Worm (Caenorhabditis elegans) whole organism, L3 larva: Measurements from ENCODE around the gene C25A8.5.
A peak's percentile ranks its signal among the peaks of the same experiment; 100 is the strongest.

Experiments used
- ama-1 ChIP-seq: fragments of 150-350 bp; optimal IDR thresholded peaks from 2 replicates; lab custom pipeline; 2018
- ceh-82 ChIP-seq: fragments of 150-350 bp; optimal IDR thresholded peaks from 2 replicates; lab custom pipeline; 2014; ENCODE audit warnings: missing biosample characterization, missing genetic modification characterization
- egl-5 ChIP-seq: fragments of 150-350 bp; optimal IDR thresholded peaks from 2 replicates; lab custom pipeline; 2017; ENCODE audit warnings: missing biosample characterization, missing genetic modification reagents, missing genetic modification characterization, inconsistent platforms
- elt-2 ChIP-seq: sonication (generic microtip); optimal IDR thresholded peaks from 2 replicates; lab custom pipeline; 2016; ENCODE audit warnings: missing genetic modification reagents, mild to moderate bottlenecking, missing genetic modification characterization, missing compliant biosample characterization
- fkh-10 ChIP-seq: sonication (generic microtip); optimal IDR thresholded peaks from 2 replicates; lab custom pipeline; 2017; ENCODE audit warnings: missing biosample characterization, missing genetic modification reagents, missing genetic modification characterization
- hmg-11 ChIP-seq: sonication (generic microtip); optimal IDR thresholded peaks from 2 replicates; lab custom pipeline; 2016; ENCODE audit warnings: missing genetic modification characterization, missing compliant biosample characterization
- jun-1 ChIP-seq: fragments of 150-350 bp; optimal IDR thresholded peaks from 2 replicates; lab custom pipeline; 2014; ENCODE audit warnings: missing biosample characterization, missing genetic modification reagents, missing genetic modification characterization
- lin-15B ChIP-seq: fragments of 150-350 bp; optimal IDR thresholded peaks from 2 replicates; lab custom pipeline; 2014; ENCODE audit warnings: missing biosample characterization, missing genetic modification characterization
- nfya-1 ChIP-seq: sonication (generic microtip); optimal IDR thresholded peaks from 2 replicates; lab custom pipeline; 2017; ENCODE audit warnings: missing genetic modification characterization, mild to moderate bottlenecking, missing compliant biosample characterization, antibody characterized with exemption, moderate library complexity; ENCODE audit not compliant: insufficient read depth
- nhr-23 ChIP-seq: fragments of 150-350 bp; optimal IDR thresholded peaks from 2 replicates; lab custom pipeline; 2014; ENCODE audit warnings: missing biosample characterization, missing genetic modification reagents, missing genetic modification characterization
- nhr-237 ChIP-seq: fragments of 150-350 bp; optimal IDR thresholded peaks from 2 replicates; lab custom pipeline; 2014; ENCODE audit warnings: missing biosample characterization, missing genetic modification characterization
- nhr-25 ChIP-seq: sonication (generic microtip); optimal IDR thresholded peaks from 2 replicates; lab custom pipeline; 2017; ENCODE audit warnings: missing biosample characterization, missing genetic modification characterization
- nhr-28 ChIP-seq: fragments of 150-350 bp; optimal IDR thresholded peaks from 2 replicates; lab custom pipeline; 2014; ENCODE audit warnings: missing biosample characterization, missing genetic modification characterization
- nhr-43 ChIP-seq: sonication (generic microtip); optimal IDR thresholded peaks from 2 replicates; lab custom pipeline; 2016; ENCODE audit warnings: mild to moderate bottlenecking, missing genetic modification characterization, missing compliant biosample characterization; ENCODE audit not compliant: poor library complexity, severe bottlenecking
- nhr-67 ChIP-seq: fragments of 150-350 bp; optimal IDR thresholded peaks from 2 replicates; lab custom pipeline; 2014; ENCODE audit warnings: missing biosample characterization, missing genetic modification characterization
- nhr-76 ChIP-seq: fragments of 150-350 bp; sonication (generic microtip); optimal IDR thresholded peaks from 5 replicates; lab custom pipeline; 2014; ENCODE audit warnings: missing biosample characterization, missing genetic modification characterization
- nhr-77 ChIP-seq: fragments of 150-350 bp; optimal IDR thresholded peaks from 2 replicates; lab custom pipeline; 2014; ENCODE audit warnings: missing biosample characterization, missing genetic modification characterization
- pha-4 ChIP-seq: fragments of 150-350 bp; optimal IDR thresholded peaks from 2 replicates; lab custom pipeline; 2014; ENCODE audit warnings: missing biosample characterization, missing genetic modification reagents, missing genetic modification characterization
- pqm-1 ChIP-seq: fragments of 150-350 bp; optimal IDR thresholded peaks from 2 replicates; lab custom pipeline; 2017; ENCODE audit warnings: missing biosample characterization, missing genetic modification characterization, inconsistent platforms
- sea-2 ChIP-seq: fragments of 150-350 bp; sonication (generic microtip); optimal IDR thresholded peaks from 4 replicates; lab custom pipeline; 2014; ENCODE audit warnings: missing biosample characterization, missing genetic modification reagents, missing genetic modification characterization
- tbx-2 ChIP-seq: sonication (generic microtip); optimal IDR thresholded peaks from 2 replicates; lab custom pipeline; 2016; ENCODE audit warnings: mild to moderate bottlenecking, missing genetic modification characterization, missing compliant biosample characterization
- unc-39 ChIP-seq: sonication (generic microtip); optimal IDR thresholded peaks from 4 replicates; lab custom pipeline; 2017; ENCODE audit warnings: missing biosample characterization, missing genetic modification characterization
- unc-62 ChIP-seq: fragments of 150-350 bp; sonication (generic microtip); optimal IDR thresholded peaks from 4 replicates; lab custom pipeline; 2014; ENCODE audit warnings: missing biosample characterization, missing genetic modification reagents, missing genetic modification characterization
- zag-1 ChIP-seq: fragments of 150-350 bp; optimal IDR thresholded peaks from 2 replicates; lab custom pipeline; 2014; ENCODE audit warnings: missing biosample characterization, missing genetic modification characterization
- ztf-11 ChIP-seq: fragments of 150-350 bp; optimal IDR thresholded peaks from 2 replicates; lab custom pipeline; 2014; ENCODE audit warnings: missing biosample characterization, missing genetic modification characterization
- ztf-4 ChIP-seq: fragments of 150-350 bp; optimal IDR thresholded peaks from 2 replicates; lab custom pipeline; 2014; ENCODE audit warnings: missing biosample characterization, missing genetic modification characterization

Gene C25A8.5

ce11 chrIV:7011728-7012127, 12.4 kb downstream of the C25A8.5 start, which contains the start of gene trxr-1:
TSS of gene trxr-1 (plus strand) at chrIV:7011954.
- TF ChIP-seq hmg-11: peak; percentile 15
- TF ChIP-seq unc-62: no peak

- TF ChIP-seq nhr-25 (tag; lab: Kevin White, UChicago) (no peak), nfya-1 (tag; lab: Kevin White, UChicago) (no peak), unc-39 (tag; lab: Kevin White, UChicago) (no peak), nhr-77 (tag; lab: Kevin White, UChicago) (no peak), nhr-43 (tag; lab: Kevin White, UChicago) (no peak), ztf-11 (tag; lab: Kevin White, UChicago) (no peak), tbx-2 (tag; lab: Kevin White, UChicago) (no peak), jun-1 (tag; lab: Kevin White, UChicago) (no peak), ztf-4 (tag; lab: Kevin White, UChicago) (no peak), ama-1 (no peak), nhr-76 (no peak), nhr-28 (no peak), hmg-11 (no peak), nhr-23 (tag; lab: Kevin White, UChicago) (no peak), pha-4 (tag; lab: Kevin White, UChicago) (no peak)
These were observed 12.9 kb downstream of the C25A8.5 start for ce11 chrIV:7012214-7012613.

ce11 chrIV:7012731-7013445, 13.6 kb downstream of the C25A8.5 start:
- peak; percentile 18 for TF ChIP-seq elt-2 (tag; lab: Kevin White, UChicago)
- TF ChIP-seq lin-15B: peak; percentile 24
- peak; percentile 18 for TF ChIP-seq nfya-1 (tag; lab: Kevin White, UChicago)
- TF ChIP-seq pha-4 (tag; lab: Kevin White, UChicago): peak; percentile 50
- TF ChIP-seq tbx-2 (tag; lab: Kevin White, UChicago): no peak

- TF ChIP-seq elt-2 (tag; lab: Kevin White, UChicago): peak; percentile 47
- TF ChIP-seq pqm-1: peak; percentile 68
- peak; percentile 21 for TF ChIP-seq hmg-11
- no peak for TF ChIP-seq nhr-67 (tag; lab: Kevin White, UChicago)
- no peak for TF ChIP-seq sea-2 (GFP tag; lab: Kevin White, UChicago)
- peak; percentile 75 for TF ChIP-seq pha-4 (tag; lab: Kevin White, UChicago)
- peak; percentile 9 for TF ChIP-seq lin-15B
- peak; percentile 62 for TF ChIP-seq egl-5 (tag; lab: Kevin White, UChicago)
- peak; percentile 53 for TF ChIP-seq nhr-25 (tag; lab: Kevin White, UChicago)
- peak; percentile 57 for TF ChIP-seq nfya-1 (tag; lab: Kevin White, UChicago)
- TF ChIP-seq nhr-23 (tag; lab: Kevin White, UChicago): peak; percentile 42
- TF ChIP-seq nhr-43 (tag; lab: Kevin White, UChicago): peak; percentile 5
- TF ChIP-seq nhr-237 (tag; lab: Kevin White, UChicago): no peak
These were observed 17.2 kb downstream of the C25A8.5 start for ce11 chrIV:7016502-7016901.

- no peak for TF ChIP-seq ceh-82 (tag; lab: Kevin White, UChicago)
- TF ChIP-seq, all 47 proteins: peak for 0
These were observed 17.9 kb downstream of the C25A8.5 start, which contains the start of gene gldi-4 for ce11 chrIV:7017123-7017674. TSS of gene gldi-4 (plus strand) at chrIV:7017624.

- TF ChIP-seq zag-1 (tag; lab: Kevin White, UChicago) (no peak), ztf-4 (tag; lab: Kevin White, UChicago) (no peak), nhr-43 (tag; lab: Kevin White, UChicago) (no peak), elt-2 (tag; lab: Kevin White, UChicago) (no peak), sea-2 (GFP tag; lab: Kevin White, UChicago) (no peak), hmg-11 (no peak), lin-15B (no peak), nhr-23 (tag; lab: Kevin White, UChicago) (no peak), fkh-10 (GFP tag; lab: Kevin White, UChicago) (peak; percentile 52)
- TF ChIP-seq, all 47 proteins: peak for 1
These were observed 19.3 kb downstream of the C25A8.5 start for ce11 chrIV:7018623-7019022.
